Worm (Caenorhabditis elegans) whole organism, early embryonic: ENCODE data around the gene F35C5.12.

Experiments used
- B0310.2 ChIP-seq: sonication (generic microtip); optimal IDR thresholded peaks from 2 replicates; lab custom pipeline; 2016; ENCODE audit warnings: mild to moderate bottlenecking, missing genetic modification characterization, missing compliant biosample characterization
- F13C5.2 ChIP-seq: sonication (generic microtip); optimal IDR thresholded peaks from 2 replicates; lab custom pipeline; 2017; ENCODE audit warnings: mild to moderate bottlenecking, missing genetic modification characterization, inconsistent platforms, missing compliant biosample characterization
- aly-1 ChIP-seq: sonication (generic microtip); optimal IDR thresholded peaks from 2 replicates; lab custom pipeline; 2016; ENCODE audit warnings: missing genetic modification characterization, missing compliant biosample characterization
- ama-1 ChIP-seq: fragments of 150-350 bp; optimal IDR thresholded peaks from 2 replicates; lab custom pipeline; 2014
- ceh-13 ChIP-seq: fragments of 200-800 bp; sonication (Bioruptor generic); optimal IDR thresholded peaks from 2 replicates; lab custom pipeline; 2018; ENCODE audit warnings: mild to moderate bottlenecking, missing genetic modification characterization, missing compliant biosample characterization
- ceh-36 ChIP-seq: sonication (generic microtip); optimal IDR thresholded peaks from 2 replicates; lab custom pipeline; 2016; ENCODE audit warnings: missing genetic modification characterization, inconsistent platforms, missing compliant biosample characterization
- ets-7 ChIP-seq: sonication (generic microtip); optimal IDR thresholded peaks from 2 replicates; lab custom pipeline; 2016; ENCODE audit warnings: missing genotype, missing genetic modification characterization, missing compliant biosample characterization
- flt-1 ChIP-seq: fragments of 200-800 bp; sonication (Bioruptor generic); IDR thresholded peaks from 2 replicates; pipeline ENCODE4 v1.3.6; 2022; ENCODE audit warnings: missing genetic modification characterization, missing compliant biosample characterization
- hmbx-1 ChIP-seq: sonication (generic microtip); optimal IDR thresholded peaks from 2 replicates; lab custom pipeline; 2016; ENCODE audit warnings: mild to moderate bottlenecking, missing genetic modification characterization, missing compliant biosample characterization
- hmg-4 ChIP-seq: fragments of 200-800 bp; sonication (Bioruptor generic); optimal IDR thresholded peaks from 2 replicates; lab custom pipeline; 2018; ENCODE audit warnings: mild to moderate bottlenecking, missing genetic modification characterization, missing compliant biosample characterization
- hnd-1 ChIP-seq: sonication (generic microtip); optimal IDR thresholded peaks from 2 replicates; lab custom pipeline; 2016; ENCODE audit warnings: missing genetic modification characterization, missing compliant biosample characterization
- pes-1 ChIP-seq: fragments of 200-800 bp; sonication (Bioruptor generic); IDR thresholded peaks from 2 replicates; pipeline ENCODE4 v1.3.6; 2022; ENCODE audit warnings: missing genetic modification reagents, missing genetic modification characterization, missing compliant biosample characterization
- scrt-1 ChIP-seq: fragments of 200-800 bp; sonication (Bioruptor generic); IDR thresholded peaks from 2 replicates; pipeline ENCODE4 v1.3.6; 2022; ENCODE audit warnings: missing genetic modification characterization, missing compliant biosample characterization
- sea-1 ChIP-seq: fragments of 200-800 bp; sonication (Bioruptor generic); conservative IDR thresholded peaks from 2 replicates; pipeline ENCODE4 v1.3.6; 2022; ENCODE audit warnings: missing genetic modification characterization, missing compliant biosample characterization
- tbx-11 ChIP-seq: fragments of 200-800 bp; sonication (Bioruptor generic); IDR thresholded peaks from 2 replicates; pipeline ENCODE4 v1.3.6; 2022; ENCODE audit warnings: missing genetic modification characterization, missing compliant biosample characterization
- tbx-37 ChIP-seq: fragments of 200-800 bp; sonication (Bioruptor generic); conservative IDR thresholded peaks from 2 replicates; pipeline ENCODE4 v1.3.6; 2022; ENCODE audit warnings: missing genetic modification reagents, missing genetic modification characterization, missing compliant biosample characterization
- tra-4 ChIP-seq: sonication (generic microtip); optimal IDR thresholded peaks from 2 replicates; lab custom pipeline; 2017; ENCODE audit warnings: missing genetic modification characterization, missing compliant biosample characterization

Gene F35C5.12

ce11 chrII:12914514-12915075 lies at the start of gene F35C5.12:
Gene F35C5.12 (minus strand): TSS chrII:12914564.
- TF ChIP-seq F13C5.2 (no peak), flt-1 (GFP tag; lab: Robert Waterston, UW) (no peak), tra-4 (no peak), sea-1 (GFP tag; lab: Robert Waterston, UW) (no peak), hnd-1 (tag; lab: Kevin White, UChicago) (no peak), pes-1 (GFP tag; lab: Robert Waterston, UW) (no peak), tbx-37 (GFP tag; lab: Robert Waterston, UW) (no peak), hmbx-1 (no peak), ama-1 (lab: Kevin White, UChicago) (no peak), ceh-13 (no peak), B0310.2 (tag; lab: Kevin White, UChicago) (no peak), aly-1 (tag; lab: Kevin White, UChicago) (no peak), hmg-4 (GFP tag; lab: Kevin White, UChicago) (no peak), ceh-36 (tag; lab: Kevin White, UChicago) (no peak), ets-7 (no peak), scrt-1 (GFP tag; lab: Robert Waterston, UW) (no peak)

ce11 chrII:12961743-12962142 lies 47.4 kb upstream of the F35C5.12 start:
- TF ChIP-seq ceh-13 (no peak), flt-1 (GFP tag; lab: Robert Waterston, UW) (no peak), B0310.2 (tag; lab: Kevin White, UChicago) (no peak), sea-1 (GFP tag; lab: Robert Waterston, UW) (no peak), F13C5.2 (no peak), hmg-4 (GFP tag; lab: Kevin White, UChicago) (no peak), tra-4 (no peak), ets-7 (no peak), tbx-37 (GFP tag; lab: Robert Waterston, UW) (no peak), ceh-36 (tag; lab: Kevin White, UChicago) (no peak), ama-1 (lab: Kevin White, UChicago) (no peak), pes-1 (GFP tag; lab: Robert Waterston, UW) (no peak), aly-1 (tag; lab: Kevin White, UChicago) (no peak), hmbx-1 (no peak), scrt-1 (GFP tag; lab: Robert Waterston, UW) (no peak)

- TF ChIP-seq hnd-1 (tag; lab: Kevin White, UChicago) (no peak), scrt-1 (GFP tag; lab: Robert Waterston, UW) (no peak), ceh-36 (tag; lab: Kevin White, UChicago) (no peak), aly-1 (tag; lab: Kevin White, UChicago) (no peak), hmbx-1 (no peak), B0310.2 (tag; lab: Kevin White, UChicago) (no peak), flt-1 (GFP tag; lab: Robert Waterston, UW) (no peak), tbx-11 (no peak)
These were observed 46.9 kb upstream of the F35C5.12 start for ce11 chrII:12961293-12961692.

ce11 chrII:12960206-12960605 lies 45.8 kb upstream of the F35C5.12 start:
- no peak for TF ChIP-seq ceh-13
- TF ChIP-seq ama-1 (lab: Kevin White, UChicago) = no peak
- no peak for TF ChIP-seq hmbx-1
- TF ChIP-seq flt-1 (GFP tag; lab: Robert Waterston, UW) = no peak
- TF ChIP-seq hnd-1 (tag; lab: Kevin White, UChicago) = no peak
- TF ChIP-seq tbx-11 = no peak
- TF ChIP-seq aly-1 (tag; lab: Kevin White, UChicago) = no peak

- no peak for TF ChIP-seq aly-1 (tag; lab: Kevin White, UChicago)
- no peak for TF ChIP-seq ama-1 (lab: Kevin White, UChicago)
- TF ChIP-seq hnd-1 (tag; lab: Kevin White, UChicago) = no peak
These were observed 40.3 kb upstream of the F35C5.12 start, which contains the start of the genes Y38F1A.1 and Y38F1A.2 for ce11 chrII:12954670-12955069. Gene Y38F1A.1 (minus strand): TSS chrII:12954770. Gene Y38F1A.2 (plus strand): TSS chrII:12954958.

- TF ChIP-seq ets-7 (no peak), pes-1 (GFP tag; lab: Robert Waterston, UW) (no peak), ceh-13 (no peak), hmbx-1 (no peak), F13C5.2 (no peak), hnd-1 (tag; lab: Kevin White, UChicago) (no peak), scrt-1 (GFP tag; lab: Robert Waterston, UW) (no peak), hmg-4 (GFP tag; lab: Kevin White, UChicago) (no peak), B0310.2 (tag; lab: Kevin White, UChicago) (no peak), tbx-37 (GFP tag; lab: Robert Waterston, UW) (no peak), flt-1 (GFP tag; lab: Robert Waterston, UW) (no peak), tbx-11 (no peak), aly-1 (tag; lab: Kevin White, UChicago) (no peak), ceh-36 (tag; lab: Kevin White, UChicago) (no peak), tra-4 (no peak), ama-1 (lab: Kevin White, UChicago) (no peak), sea-1 (GFP tag; lab: Robert Waterston, UW) (no peak)
These were observed 38.9 kb upstream of the F35C5.12 start for ce11 chrII:12953297-12953696.

ce11 chrII:12948158-12948557 lies 33.8 kb upstream of the F35C5.12 start, which contains the start of gene F58G1.7:
Gene F58G1.7 (minus strand): TSS chrII:12948258.
- TF ChIP-seq F13C5.2 (no peak), flt-1 (GFP tag; lab: Robert Waterston, UW) (no peak), tbx-11 (no peak), hmg-4 (GFP tag; lab: Kevin White, UChicago) (no peak), ceh-13 (no peak), scrt-1 (GFP tag; lab: Robert Waterston, UW) (no peak), ceh-36 (tag; lab: Kevin White, UChicago) (no peak)
